Worm (Caenorhabditis elegans) whole organism, young adult: Measurements from ENCODE around the gene vab-1.
A peak's percentile ranks its signal among the peaks of the same experiment; 100 is the strongest.

Experiments used
- C17E4.6 ChIP-seq: fragments of 200-800 bp; sonication (Bioruptor generic); IDR thresholded peaks from 2 replicates; pipeline ENCODE4 v1.3.6; 2022; ENCODE audit warnings: missing genetic modification reagents, missing genetic modification characterization, missing compliant biosample characterization
- F10E7.11 ChIP-seq: sonication (generic microtip); optimal IDR thresholded peaks from 2 replicates; lab custom pipeline; 2017; ENCODE audit warnings: mild to moderate bottlenecking, missing genetic modification characterization, moderate library complexity, missing compliant biosample characterization
- F22D6.2 ChIP-seq: sonication (generic microtip); optimal IDR thresholded peaks from 2 replicates; lab custom pipeline; 2016; ENCODE audit warnings: mild to moderate bottlenecking, missing genetic modification characterization, missing compliant biosample characterization
- F23B12.7 ChIP-seq: sonication (generic microtip); optimal IDR thresholded peaks from 2 replicates; lab custom pipeline; 2017; ENCODE audit warnings: missing genetic modification characterization, mild to moderate bottlenecking, missing compliant biosample characterization, antibody characterized with exemption, moderate library complexity; ENCODE audit not compliant: insufficient read depth
- F49E8.2 ChIP-seq: sonication (generic microtip); optimal IDR thresholded peaks from 3 replicates; lab custom pipeline; 2017; ENCODE audit warnings: missing genetic modification characterization, mild to moderate bottlenecking, missing compliant biosample characterization, antibody characterized with exemption, moderate library complexity; ENCODE audit not compliant: insufficient read depth
- K12H6.12 ChIP-seq: fragments of 200-800 bp; sonication (Bioruptor generic); optimal IDR thresholded peaks from 2 replicates; lab custom pipeline; 2018; ENCODE audit warnings: mild to moderate bottlenecking, missing genetic modification characterization, missing compliant biosample characterization
- T26A5.8 ChIP-seq: sonication (generic microtip); optimal IDR thresholded peaks from 2 replicates; lab custom pipeline; 2016; ENCODE audit warnings: missing genetic modification characterization, missing compliant biosample characterization
- Y53F4B.3 ChIP-seq: fragments of 200-800 bp; sonication (Bioruptor generic); IDR thresholded peaks from 2 replicates; pipeline ENCODE4 v1.3.6; 2022; ENCODE audit warnings: missing genetic modification reagents, missing genetic modification characterization, missing compliant biosample characterization
- Y53G8AR.9 ChIP-seq: fragments of 200-800 bp; sonication (Bioruptor generic); conservative IDR thresholded peaks from 2 replicates; pipeline ENCODE4 v1.3.6; 2022; ENCODE audit warnings: missing genetic modification reagents, missing genetic modification characterization, missing compliant biosample characterization
- Y67H2A.10 ChIP-seq: fragments of 200-800 bp; sonication (Bioruptor generic); conservative IDR thresholded peaks from 2 replicates; pipeline ENCODE4 v1.3.6; 2022; ENCODE audit warnings: missing genetic modification reagents, missing genetic modification characterization, missing compliant biosample characterization
- ama-1 ChIP-seq, 3 experiments: fragments of 150-350 bp in 1 of 3; sonication (generic microtip) in 2 of 3; optimal IDR thresholded peaks; 2 replicates each; lab custom pipeline; 2014 to 2018; ENCODE audit warnings: missing biosample characterization in 2 of 3, missing genetic modification characterization in 2 of 3, missing genetic modification reagents in 2 of 3
- athp-1 ChIP-seq: sonication (generic microtip); optimal IDR thresholded peaks from 2 replicates; lab custom pipeline; 2017; ENCODE audit warnings: mild to moderate bottlenecking, missing genetic modification characterization, missing compliant biosample characterization
- attf-5 ChIP-seq: fragments of 200-800 bp; sonication (Bioruptor generic); optimal IDR thresholded peaks from 2 replicates; lab custom pipeline; 2018; ENCODE audit warnings: mild to moderate bottlenecking, missing genetic modification characterization, missing compliant biosample characterization
- bed-2 ChIP-seq: fragments of 200-800 bp; sonication (Bioruptor generic); IDR thresholded peaks from 2 replicates; pipeline ENCODE4 v1.3.6; 2022; ENCODE audit warnings: missing genetic modification reagents, missing genetic modification characterization, missing compliant biosample characterization
- ceh-40 ChIP-seq: fragments of 200-800 bp; sonication (Bioruptor generic); IDR thresholded peaks from 2 replicates; pipeline ENCODE4 v1.3.6; 2022; ENCODE audit warnings: missing genetic modification characterization, missing compliant biosample characterization
- chd-7 ChIP-seq: sonication (generic microtip); optimal IDR thresholded peaks from 2 replicates; lab custom pipeline; 2016; ENCODE audit warnings: mild to moderate bottlenecking, missing genetic modification characterization, moderate library complexity, missing compliant biosample characterization
- efl-1 ChIP-seq: fragments of 150-350 bp; optimal IDR thresholded peaks from 2 replicates; lab custom pipeline; 2014; ENCODE audit warnings: missing biosample characterization, missing genetic modification reagents, missing genetic modification characterization
- egrh-3 ChIP-seq: fragments of 200-800 bp; sonication (Bioruptor generic); IDR thresholded peaks from 2 replicates; pipeline ENCODE4 v1.3.6; 2022; ENCODE audit warnings: missing genetic modification reagents, missing genetic modification characterization, missing compliant biosample characterization
- fkh-3 ChIP-seq: sonication (generic microtip); optimal IDR thresholded peaks from 2 replicates; lab custom pipeline; 2016; ENCODE audit warnings: mild to moderate bottlenecking, missing genetic modification characterization, missing compliant biosample characterization
- him-1 ChIP-seq: sonication (generic microtip); optimal IDR thresholded peaks from 2 replicates; lab custom pipeline; 2016; ENCODE audit warnings: missing genotype, missing genetic modification reagents, missing genetic modification characterization, missing compliant biosample characterization
- hlh-12 ChIP-seq: sonication (generic microtip); optimal IDR thresholded peaks from 2 replicates; lab custom pipeline; 2016; ENCODE audit warnings: missing genetic modification characterization, missing compliant biosample characterization
- hrde-1 ChIP-seq: sonication (generic microtip); optimal IDR thresholded peaks from 2 replicates; lab custom pipeline; 2016; ENCODE audit warnings: missing genetic modification characterization, mild to moderate bottlenecking, missing compliant biosample characterization, moderate library complexity, missing genotype, missing genetic modification reagents, borderline replicate concordance
- lag-1 ChIP-seq: fragments of 200-800 bp; sonication (Bioruptor generic); IDR thresholded peaks from 2 replicates; pipeline ENCODE4 v1.3.6; 2022; ENCODE audit warnings: missing genetic modification reagents, missing genetic modification characterization, missing compliant biosample characterization
- lin-26 ChIP-seq: fragments of 200-800 bp; sonication (Bioruptor generic); IDR thresholded peaks from 2 replicates; pipeline ENCODE4 v1.3.6; 2022; ENCODE audit warnings: missing genetic modification reagents, missing genetic modification characterization, missing compliant biosample characterization
- lin-54 ChIP-seq: fragments of 200-800 bp; sonication (Bioruptor generic); optimal IDR thresholded peaks from 2 replicates; lab custom pipeline; 2018; ENCODE audit warnings: mild to moderate bottlenecking, missing genetic modification characterization, missing compliant biosample characterization
- lir-1 ChIP-seq: fragments of 200-800 bp; sonication (Bioruptor generic); conservative IDR thresholded peaks from 2 replicates; pipeline ENCODE4 v1.3.6; 2022; ENCODE audit warnings: missing genetic modification reagents, missing genetic modification characterization, missing compliant biosample characterization
- lsy-27 ChIP-seq: sonication (generic microtip); optimal IDR thresholded peaks from 2 replicates; lab custom pipeline; 2017; ENCODE audit warnings: missing genetic modification characterization, mild to moderate bottlenecking, missing compliant biosample characterization, antibody characterized with exemption, missing genotype, borderline replicate concordance; ENCODE audit not compliant: insufficient read depth
- madf-8 ChIP-seq: fragments of 200-800 bp; sonication (Bioruptor generic); conservative IDR thresholded peaks from 2 replicates; pipeline ENCODE4 v1.3.6; 2022; ENCODE audit warnings: missing genetic modification reagents, missing genetic modification characterization, missing compliant biosample characterization
- mes-4 ChIP-seq: sonication (generic microtip); optimal IDR thresholded peaks from 2 replicates; lab custom pipeline; 2016; ENCODE audit warnings: missing genotype, missing genetic modification characterization, missing compliant biosample characterization
- nhr-120 ChIP-seq: fragments of 200-800 bp; sonication (Bioruptor generic); IDR thresholded peaks from 2 replicates; pipeline ENCODE4 v1.3.6; 2022; ENCODE audit warnings: missing genetic modification characterization, missing compliant biosample characterization
- nhr-27 ChIP-seq: fragments of 200-800 bp; sonication (Bioruptor generic); optimal IDR thresholded peaks from 2 replicates; lab custom pipeline; 2018; ENCODE audit warnings: mild to moderate bottlenecking, missing genetic modification characterization, moderate library complexity, missing compliant biosample characterization
- pha-4 ChIP-seq: fragments of 150-350 bp; sonication (generic microtip); optimal IDR thresholded peaks from 2 replicates; lab custom pipeline; 2014; ENCODE audit warnings: missing biosample characterization, missing genetic modification reagents, missing genetic modification characterization
- rpc-1 ChIP-seq, 2 experiments: fragments of 150-350 bp in 1 of 2; sonication (generic microtip) in 1 of 2; optimal IDR thresholded peaks; 2 replicates each; lab custom pipeline; 2014 to 2018; ENCODE audit warnings: missing biosample characterization in 1 of 2, missing genetic modification characterization in 1 of 2, missing genetic modification reagents in 1 of 2, missing genotype in 1 of 2
- sea-2 ChIP-seq: fragments of 200-800 bp; sonication (Bioruptor generic); IDR thresholded peaks from 2 replicates; pipeline ENCODE4 v1.3.6; 2022; ENCODE audit warnings: missing genetic modification characterization, missing compliant biosample characterization
- snpc-1.1 ChIP-seq: sonication (generic microtip); optimal IDR thresholded peaks from 2 replicates; lab custom pipeline; 2017; ENCODE audit warnings: missing genetic modification characterization, mild to moderate bottlenecking, missing compliant biosample characterization, antibody characterized with exemption, moderate library complexity, missing genotype, missing genetic modification reagents; ENCODE audit not compliant: insufficient read depth
- snpc-1.3 ChIP-seq: sonication (generic microtip); optimal IDR thresholded peaks from 2 replicates; lab custom pipeline; 2017; ENCODE audit warnings: missing genetic modification characterization, mild to moderate bottlenecking, missing compliant biosample characterization, antibody characterized with exemption, moderate library complexity, missing genotype, missing genetic modification reagents; ENCODE audit not compliant: insufficient read depth
- snpc-3.4 ChIP-seq: sonication (generic microtip); optimal IDR thresholded peaks from 2 replicates; lab custom pipeline; 2017; ENCODE audit warnings: missing genetic modification characterization, mild to moderate bottlenecking, missing compliant biosample characterization, antibody characterized with exemption, moderate library complexity, missing genotype, missing genetic modification reagents
- snpc-4 ChIP-seq, 5 experiments: fragments of 150-350 bp in 1 of 5; sonication (generic microtip) in 4 of 5; optimal IDR thresholded peaks; 2 replicates each; lab custom pipeline; 2014 to 2018; ENCODE audit warnings: missing genetic modification characterization in 5 of 5, missing biosample characterization in 3 of 5, antibody characterized with exemption in 2 of 5, mild to moderate bottlenecking in 2 of 5, missing compliant biosample characterization in 2 of 5, missing genotype in 2 of 5, moderate library complexity in 2 of 5, missing genetic modification reagents in 1 of 5
- tlf-1 ChIP-seq: fragments of 200-800 bp; sonication (Bioruptor generic); optimal IDR thresholded peaks from 2 replicates; lab custom pipeline; 2018; ENCODE audit warnings: mild to moderate bottlenecking, missing genetic modification characterization, missing compliant biosample characterization
- unc-130 ChIP-seq: sonication (generic microtip); optimal IDR thresholded peaks from 2 replicates; lab custom pipeline; 2016; ENCODE audit warnings: missing genetic modification reagents, missing genetic modification characterization, missing compliant biosample characterization
- zfh-2 ChIP-seq: fragments of 200-800 bp; sonication (Bioruptor generic); conservative IDR thresholded peaks from 2 replicates; pipeline ENCODE4 v1.3.6; 2022; ENCODE audit warnings: missing genetic modification reagents, missing genetic modification characterization, missing compliant biosample characterization
- ztf-22 ChIP-seq: fragments of 200-800 bp; sonication (Bioruptor generic); optimal IDR thresholded peaks from 2 replicates; lab custom pipeline; 2018; ENCODE audit warnings: mild to moderate bottlenecking, missing genetic modification characterization, moderate library complexity, missing compliant biosample characterization

vab-1 gene

ce11 chrII:4573084-4573483 lies 1.3 kb downstream of the vab-1 start:
- TF ChIP-seq F23B12.7 (no peak), zfh-2 (GFP tag; lab: Robert Waterston, UW) (0 out of 2 replicates have a peak, but pooled peaks have one; percentile 9)

DNA sequence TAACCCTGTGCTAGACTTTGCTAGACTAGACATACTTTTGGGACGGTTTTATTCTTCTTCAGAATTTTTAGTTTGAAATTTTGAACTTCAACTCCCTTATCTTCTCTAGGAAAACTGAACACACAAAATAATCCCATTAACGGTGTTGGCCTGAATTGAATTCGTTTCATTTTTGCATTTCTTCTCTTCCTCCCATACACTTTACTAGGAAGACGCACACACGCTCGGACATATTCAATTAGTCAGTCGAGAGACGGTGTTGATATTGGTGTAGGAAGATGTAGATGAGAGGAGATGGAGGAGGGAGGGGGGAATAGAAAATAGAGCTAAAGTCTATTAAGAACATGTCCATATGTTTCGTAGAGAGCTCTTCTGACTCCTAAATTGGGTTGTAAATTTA lies 2.9 kb downstream of the vab-1 start:
- TF ChIP-seq K12H6.12 (tag; lab: Kevin White, UChicago) = no peak
- TF ChIP-seq him-1 (tag; lab: Kevin White, UChicago) = no peak
- no peak for TF ChIP-seq nhr-27 (tag; lab: Kevin White, UChicago)
- no peak for TF ChIP-seq unc-130
- TF ChIP-seq Y53F4B.3 (GFP tag; lab: Robert Waterston, UW) = no peak
- TF ChIP-seq nhr-120 (GFP tag; lab: Robert Waterston, UW) = no peak
- TF ChIP-seq ama-1 (optimal IDR thresholded peaks at IDR 0.05; lab: Kevin White, UChicago) = no peak
- no peak for TF ChIP-seq ama-1 (GFP tag; optimal IDR thresholded peaks at IDR 0.05; lab: Kevin White, UChicago)
- no peak for TF ChIP-seq fkh-3 (tag; lab: Kevin White, UChicago)
- TF ChIP-seq sea-2 = no peak
- no peak for TF ChIP-seq hlh-12 (tag; lab: Kevin White, UChicago)
- no peak for TF ChIP-seq F49E8.2 (tag; lab: Kevin White, UChicago)
- TF ChIP-seq lsy-27 (tag; lab: Kevin White, UChicago) = no peak
- TF ChIP-seq ztf-22 (GFP tag; lab: Kevin White, UChicago) = no peak
- no peak for TF ChIP-seq efl-1 (GFP tag; lab: Kevin White, UChicago)

ce11 chrII:4575579-4575978 lies 3.8 kb downstream of the vab-1 start:
- TF ChIP-seq attf-5 (no peak), athp-1 (no peak), lag-1 (no peak), snpc-4 (GFP tag; optimal IDR thresholded peaks at IDR 0.05; lab: Kevin White, UChicago) (no peak), snpc-4 (tag; optimal IDR thresholded peaks at IDR 0.05; lab: Kevin White, UChicago) (no peak), T26A5.8 (tag; lab: Kevin White, UChicago) (no peak), C17E4.6 (GFP tag; lab: Robert Waterston, UW) (no peak), hrde-1 (tag; lab: Kevin White, UChicago) (no peak), F49E8.2 (tag; lab: Kevin White, UChicago) (no peak), lin-54 (no peak), ceh-40 (GFP tag; lab: Robert Waterston, UW) (no peak), F10E7.11 (tag; lab: Kevin White, UChicago) (no peak), mes-4 (tag; lab: Kevin White, UChicago) (no peak), F22D6.2 (tag; lab: Kevin White, UChicago) (no peak), ztf-22 (GFP tag; lab: Kevin White, UChicago) (no peak), zfh-2 (GFP tag; lab: Robert Waterston, UW) (no peak)
- TF ChIP-seq, all 124 proteins: peak for 0

ce11 chrII:4577391-4577790 lies 5.6 kb downstream of the vab-1 start:
- TF ChIP-seq lir-1 = no peak
- no peak for TF ChIP-seq hrde-1 (tag; lab: Kevin White, UChicago)
- no peak for TF ChIP-seq pha-4 (tag; lab: Kevin White, UChicago)
- TF ChIP-seq lin-26 = no peak
- no peak for TF ChIP-seq snpc-1.1 (tag; lab: Kevin White, UChicago)
- TF ChIP-seq Y67H2A.10 = no peak
- no peak for TF ChIP-seq rpc-1 (optimal IDR thresholded peaks at IDR 0.05; lab: Kevin White, UChicago)
- TF ChIP-seq rpc-1 (tag; optimal IDR thresholded peaks at IDR 0.05; lab: Kevin White, UChicago) = no peak
- TF ChIP-seq F10E7.11 (tag; lab: Kevin White, UChicago) = no peak
- TF ChIP-seq egrh-3 (GFP tag; lab: Robert Waterston, UW) = no peak
- no peak for TF ChIP-seq madf-8 (GFP tag; lab: Robert Waterston, UW)
- no peak for TF ChIP-seq bed-2 (GFP tag; lab: Robert Waterston, UW)
- TF ChIP-seq snpc-1.3 (tag; lab: Kevin White, UChicago) = no peak
- no peak for TF ChIP-seq snpc-3.4 (tag; lab: Kevin White, UChicago)
- TF ChIP-seq Y53G8AR.9 (GFP tag; lab: Robert Waterston, UW) = no peak
- TF ChIP-seq tlf-1 (GFP tag; lab: Kevin White, UChicago) = no peak
- TF ChIP-seq chd-7 (tag; lab: Kevin White, UChicago) = no peak
